Fruit fly (Drosophila melanogaster) whole organism, embryonic: ENCODE results near the gene CG31548.

Experiments used
- ATbp ChIP-seq: fragments of 200-800 bp; sonication (Bioruptor generic); optimal IDR thresholded peaks from 2 replicates; lab custom pipeline; 2017; ENCODE audit warnings: missing biosample characterization, mild to moderate bottlenecking, missing genetic modification characterization, missing genetic modification reagents
- CG10543 ChIP-seq: fragments of 200-800 bp; sonication (Bioruptor generic); optimal IDR thresholded peaks from 3 replicates; lab custom pipeline; 2017; ENCODE audit warnings: missing biosample characterization, mild to moderate bottlenecking, missing genetic modification characterization, moderate library complexity
- CG14965 ChIP-seq: fragments of 200-800 bp; sonication (Bioruptor generic); optimal IDR thresholded peaks from 2 replicates; lab custom pipeline; 2016; ENCODE audit warnings: missing biosample characterization, missing genetic modification characterization, borderline replicate concordance
- CG17186 ChIP-seq: fragments of 200-800 bp; sonication (Bioruptor generic); optimal IDR thresholded peaks from 3 replicates; lab custom pipeline; 2017; ENCODE audit warnings: missing biosample characterization, missing genetic modification reagents, missing genetic modification characterization
- CG17385 ChIP-seq: fragments of 200-800 bp; sonication (Bioruptor generic); optimal IDR thresholded peaks from 3 replicates; lab custom pipeline; 2018; ENCODE audit warnings: missing biosample characterization, mild to moderate bottlenecking, missing genetic modification characterization
- CG2678 ChIP-seq: fragments of 200-800 bp; sonication (Bioruptor generic); optimal IDR thresholded peaks from 3 replicates; lab custom pipeline; 2019; ENCODE audit warnings: missing biosample characterization, mild to moderate bottlenecking, missing genetic modification characterization, moderate library complexity
- CG34376 ChIP-seq: fragments of 200-800 bp; sonication (Bioruptor generic); optimal IDR thresholded peaks from 2 replicates; lab custom pipeline; 2018; ENCODE audit warnings: missing biosample characterization, mild to moderate bottlenecking, missing genetic modification characterization
- CG6683 ChIP-seq: fragments of 200-800 bp; sonication (Bioruptor generic); optimal IDR thresholded peaks from 2 replicates; lab custom pipeline; 2017; ENCODE audit warnings: missing biosample characterization, mild to moderate bottlenecking, missing genetic modification characterization, missing genetic modification reagents
- CG7745 ChIP-seq: fragments of 200-800 bp; sonication (Bioruptor generic); optimal IDR thresholded peaks from 2 replicates; lab custom pipeline; 2018; ENCODE audit warnings: missing biosample characterization, mild to moderate bottlenecking, missing genetic modification characterization, moderate library complexity
- CTCF ChIP-seq: fragments of 200-800 bp; sonication (Bioruptor generic); optimal IDR thresholded peaks from 2 replicates; lab custom pipeline; 2017; ENCODE audit warnings: missing biosample characterization, mild to moderate bottlenecking, missing genetic modification characterization, moderate library complexity
- Dip3 ChIP-seq: fragments of 200-800 bp; sonication (Bioruptor generic); optimal IDR thresholded peaks from 3 replicates; lab custom pipeline; 2016; ENCODE audit warnings: missing biosample characterization, missing genetic modification characterization
- Dref ChIP-seq: fragments of 200-800 bp; sonication (Bioruptor generic); IDR thresholded peaks from 2 replicates; pipeline ENCODE4 v1.3.6; 2022; ENCODE audit warnings: missing biosample characterization, missing genetic modification characterization
- Fer3 ChIP-seq: fragments of 200-800 bp; sonication (Bioruptor generic); optimal IDR thresholded peaks from 2 replicates; lab custom pipeline; 2018; ENCODE audit warnings: missing biosample characterization, mild to moderate bottlenecking, missing genetic modification characterization, moderate library complexity
- Gug ChIP-seq: fragments of 200-800 bp; sonication (Bioruptor generic); IDR thresholded peaks from 4 replicates; pipeline ENCODE4 v1.3.6; 2022; ENCODE audit warnings: missing biosample characterization, missing genetic modification characterization
- HmgD ChIP-seq: fragments of 200-800 bp; sonication (Bioruptor generic); optimal IDR thresholded peaks from 3 replicates; lab custom pipeline; 2016; ENCODE audit warnings: missing biosample characterization, missing genetic modification characterization
- HmgZ ChIP-seq: fragments of 200-800 bp; sonication (Bioruptor generic); optimal IDR thresholded peaks from 2 replicates; lab custom pipeline; 2018; ENCODE audit warnings: missing biosample characterization, mild to moderate bottlenecking, missing genetic modification characterization
- Hmr ChIP-seq: fragments of 200-800 bp; sonication (Bioruptor generic); optimal IDR thresholded peaks from 3 replicates; lab custom pipeline; 2017; ENCODE audit warnings: mild to moderate bottlenecking, missing biosample characterization, missing genetic modification reagents, missing genetic modification characterization
- Hr78 ChIP-seq, 2 experiments: fragments of 200-800 bp in 1 of 2; fragments of >200 bp in 1 of 2; sonication (Bioruptor generic) in 1 of 2; optimal IDR thresholded peaks; 2 replicates each; lab custom pipeline; 2017 to 2019; ENCODE audit warnings: missing biosample characterization in 2 of 2, missing genetic modification characterization in 2 of 2, mild to moderate bottlenecking in 1 of 2, moderate library complexity in 1 of 2
- Lpt ChIP-seq: fragments of >200 bp; optimal IDR thresholded peaks from 2 replicates; lab custom pipeline; 2018; ENCODE audit warnings: missing biosample characterization, missing genetic modification characterization
- MTF-1 ChIP-seq: fragments of 200-800 bp; sonication (Bioruptor generic); optimal IDR thresholded peaks from 2 replicates; lab custom pipeline; 2018; ENCODE audit warnings: missing biosample characterization, mild to moderate bottlenecking, missing genetic modification characterization, borderline replicate concordance
- NC2α ChIP-seq: fragments of 200-800 bp; sonication (Bioruptor generic); optimal IDR thresholded peaks from 2 replicates; lab custom pipeline; 2016; ENCODE audit warnings: missing biosample characterization, missing genetic modification characterization
- PHDP ChIP-seq: fragments of 200-800 bp; sonication (Bioruptor generic); optimal IDR thresholded peaks from 3 replicates; lab custom pipeline; 2018; ENCODE audit warnings: missing biosample characterization, mild to moderate bottlenecking, missing genetic modification characterization, moderate library complexity
- Scr ChIP-seq: fragments of 200-800 bp; sonication (Bioruptor generic); IDR thresholded peaks from 2 replicates; pipeline ENCODE4 v1.3.6; 2022; ENCODE audit warnings: missing biosample characterization, missing genetic modification characterization; ENCODE audit not compliant: partially characterized antibody
- Side ChIP-seq: fragments of 200-800 bp; sonication (Bioruptor generic); optimal IDR thresholded peaks from 2 replicates; lab custom pipeline; 2016; ENCODE audit warnings: missing biosample characterization, missing genetic modification characterization
- Tbp ChIP-seq: fragments of >200 bp; optimal IDR thresholded peaks from 2 replicates; lab custom pipeline; 2018; ENCODE audit warnings: missing biosample characterization, missing genetic modification characterization
- YL-1 ChIP-seq: fragments of 200-800 bp; sonication (Bioruptor generic); optimal IDR thresholded peaks from 3 replicates; lab custom pipeline; 2017; ENCODE audit warnings: missing biosample characterization, mild to moderate bottlenecking, missing genetic modification characterization
- ap ChIP-seq: fragments of 200-800 bp; sonication (Bioruptor generic); IDR thresholded peaks from 2 replicates; pipeline ENCODE4 v1.3.6; 2022; ENCODE audit warnings: missing biosample characterization, missing genetic modification characterization
- ash1 ChIP-seq: fragments of 200-800 bp; sonication (Bioruptor generic); optimal IDR thresholded peaks from 2 replicates; lab custom pipeline; 2018; ENCODE audit warnings: missing biosample characterization, mild to moderate bottlenecking, missing genetic modification characterization
- bcd ChIP-seq: fragments of 200-800 bp; sonication (Bioruptor generic); optimal IDR thresholded peaks from 2 replicates; lab custom pipeline; 2017; ENCODE audit warnings: missing biosample characterization, mild to moderate bottlenecking, missing genetic modification characterization
- crp ChIP-seq, 2 experiments: fragments of 200-800 bp; sonication (Bioruptor generic); optimal IDR thresholded peaks; 2 replicates in 1 of 2; 3 replicates in 1 of 2; lab custom pipeline; 2017; ENCODE audit warnings: missing biosample characterization in 2 of 2, missing genetic modification characterization in 2 of 2, mild to moderate bottlenecking in 1 of 2, moderate library complexity in 1 of 2
- dm ChIP-seq: fragments of 200-800 bp; sonication (Bioruptor generic); optimal IDR thresholded peaks from 3 replicates; lab custom pipeline; 2016; ENCODE audit warnings: missing biosample characterization, missing genetic modification characterization
- exex ChIP-seq: fragments of 200-800 bp; sonication (Bioruptor generic); optimal IDR thresholded peaks from 4 replicates; lab custom pipeline; 2018; ENCODE audit warnings: missing biosample characterization, mild to moderate bottlenecking, missing genetic modification characterization, moderate library complexity
- gem ChIP-seq: fragments of 200-800 bp; sonication (Bioruptor generic); optimal IDR thresholded peaks from 2 replicates; lab custom pipeline; 2019; ENCODE audit warnings: missing biosample characterization, mild to moderate bottlenecking, missing genetic modification characterization, moderate library complexity
- kah ChIP-seq: fragments of 200-800 bp; sonication (Bioruptor generic); optimal IDR thresholded peaks from 2 replicates; lab custom pipeline; 2018; ENCODE audit warnings: missing biosample characterization, mild to moderate bottlenecking, missing genetic modification characterization
- lola ChIP-seq, 3 experiments: fragments of >200 bp in 2 of 3; fragments of 200-800 bp in 1 of 3; sonication (Bioruptor generic) in 1 of 3; optimal IDR thresholded peaks; 2 replicates each; lab custom pipeline; 2017 to 2019; ENCODE audit warnings: missing biosample characterization in 3 of 3, missing genetic modification characterization in 3 of 3, mild to moderate bottlenecking in 1 of 3, moderate library complexity in 1 of 3
- luna ChIP-seq: fragments of 200-800 bp; sonication (Bioruptor generic); optimal IDR thresholded peaks from 2 replicates; lab custom pipeline; 2016; ENCODE audit warnings: missing biosample characterization, missing genetic modification characterization
- pb ChIP-seq: fragments of 200-800 bp; sonication (Bioruptor generic); optimal IDR thresholded peaks from 3 replicates; lab custom pipeline; 2016; ENCODE audit warnings: missing biosample characterization, missing genetic modification characterization
- pros ChIP-seq: fragments of 200-800 bp; sonication (Bioruptor generic); optimal IDR thresholded peaks from 3 replicates; lab custom pipeline; 2019; ENCODE audit warnings: missing biosample characterization, mild to moderate bottlenecking, missing genetic modification characterization, moderate library complexity
- ro ChIP-seq: fragments of 200-800 bp; sonication (Bioruptor generic); IDR thresholded peaks from 2 replicates; pipeline ENCODE4 v1.3.6; 2022; ENCODE audit warnings: missing biosample characterization, missing genetic modification characterization
- sc ChIP-seq, 3 experiments: fragments of >200 bp in 2 of 3; fragments of 200-800 bp in 1 of 3; sonication (Bioruptor generic) in 1 of 3; optimal IDR thresholded peaks; 2 replicates in 2 of 3; 3 replicates in 1 of 3; lab custom pipeline; 2017; ENCODE audit warnings: mild to moderate bottlenecking in 1 of 3, missing biosample characterization in 1 of 3, missing genetic modification characterization in 1 of 3, missing genetic modification reagents in 1 of 3
- scrt ChIP-seq: fragments of 200-800 bp; sonication (Bioruptor generic); optimal IDR thresholded peaks from 2 replicates; lab custom pipeline; 2018; ENCODE audit warnings: missing biosample characterization, mild to moderate bottlenecking, missing genetic modification characterization, moderate library complexity
- sens ChIP-seq: fragments of 200-800 bp; sonication (Bioruptor generic); peaks from one replicate; lab custom pipeline; 2016; ENCODE audit warnings: missing biosample characterization, missing genetic modification characterization
- ssp ChIP-seq: fragments of 200-800 bp; sonication (Bioruptor generic); IDR thresholded peaks from 2 replicates; pipeline ENCODE4 v1.3.6; 2022; ENCODE audit warnings: missing biosample characterization, missing genetic modification characterization
- tll ChIP-seq, 2 experiments: fragments of 200-800 bp in 1 of 2; fragments of >200 bp in 1 of 2; sonication (Bioruptor generic) in 1 of 2; optimal IDR thresholded peaks; 2 replicates each; lab custom pipeline; 2017 to 2019; ENCODE audit warnings: missing biosample characterization in 2 of 2, missing genetic modification characterization in 2 of 2, mild to moderate bottlenecking in 1 of 2, moderate library complexity in 1 of 2
- toy ChIP-seq: fragments of 200-800 bp; sonication (Bioruptor generic); IDR thresholded peaks from 2 replicates; pipeline ENCODE4 v1.3.6; 2022; ENCODE audit warnings: missing biosample characterization, missing genetic modification characterization
- usp ChIP-seq: fragments of >200 bp; optimal IDR thresholded peaks from 2 replicates; lab custom pipeline; 2017; ENCODE audit warnings: missing biosample characterization, missing genetic modification characterization
- vnd ChIP-seq: fragments of 200-800 bp; sonication (Bioruptor generic); IDR thresholded peaks from 3 replicates; pipeline ENCODE4 v1.3.6; 2022; ENCODE audit warnings: missing biosample characterization, missing genetic modification characterization; ENCODE audit not compliant: partially characterized antibody
- zen ChIP-seq: fragments of 200-800 bp; sonication (Bioruptor generic); optimal IDR thresholded peaks from 3 replicates; lab custom pipeline; 2018; ENCODE audit warnings: missing biosample characterization, mild to moderate bottlenecking, missing genetic modification characterization, moderate library complexity
- zfh2 ChIP-seq: fragments of 200-800 bp; sonication (Bioruptor generic); optimal IDR thresholded peaks from 2 replicates; lab custom pipeline; 2016; ENCODE audit warnings: missing biosample characterization, missing genetic modification characterization

The CG31548 gene

dm6 chr3R:5600361-5601043 is 36.1 kb downstream of the CG31548 start (continued):
- TF ChIP-seq lola (GFP tag; optimal IDR thresholded peaks at IDR 0.05; lab: Kevin White, UChicago), result no peak
- TF ChIP-seq toy, result no peak
- no peak for TF ChIP-seq tll (GFP tag; optimal IDR thresholded peaks at IDR 0.05; lab: Kevin White, UChicago)
- no peak for TF ChIP-seq ap (GFP tag; lab: Robert Waterston, UW)
- peak; percentile 95 for TF ChIP-seq dm (GFP tag; lab: Kevin White, UChicago)
- TF ChIP-seq CG10543 (GFP tag; lab: Kevin White, UChicago), result peak; percentile 96
- no peak for TF ChIP-seq zen (tag; lab: Kevin White, UChicago)
- TF ChIP-seq CG14965 (GFP tag; lab: Kevin White, UChicago), result no peak
- peak; percentile 20 for TF ChIP-seq CG7745 (tag; lab: Kevin White, UChicago)
- TF ChIP-seq CG6683 (GFP tag; lab: Kevin White, UChicago), result peak; percentile 14
- TF ChIP-seq CG17385 (GFP tag; lab: Kevin White, UChicago), result no peak
- peak in 1 of 2 experiments; percentile 52 for TF ChIP-seq Hr78 (GFP tag; optimal IDR thresholded peaks at IDR 0.05; lab: Kevin White, UChicago)
- peak; percentile 87 for TF ChIP-seq pros (GFP tag; lab: Kevin White, UChicago)
- peak; percentile 46 for TF ChIP-seq kah (GFP tag; lab: Kevin White, UChicago)
- TF ChIP-seq Fer3, result peak; percentile 18
- TF ChIP-seq sens (GFP tag; lab: Kevin White, UChicago), result peak; percentile 71
- no peak for TF ChIP-seq ash1 (GFP tag; lab: Kevin White, UChicago)
- peak; percentile 14 for TF ChIP-seq exex (tag; lab: Kevin White, UChicago)
- TF ChIP-seq HmgD (GFP tag; lab: Kevin White, UChicago), result no peak
- no peak for TF ChIP-seq usp (GFP tag; lab: Kevin White, UChicago)
- TF ChIP-seq PHDP (tag; lab: Kevin White, UChicago), result peak; percentile 13
- TF ChIP-seq pb (GFP tag; lab: Kevin White, UChicago), result peak; percentile 5
- no peak for TF ChIP-seq CG17186
- no peak for TF ChIP-seq gem (tag; lab: Kevin White, UChicago)
- peak; percentile 30 for TF ChIP-seq CG2678 (tag; lab: Kevin White, UChicago)
- TF ChIP-seq luna (GFP tag; lab: Kevin White, UChicago), result peak; percentile 13
- no peak for TF ChIP-seq NC2α (GFP tag; lab: Kevin White, UChicago)
- TF ChIP-seq Tbp (GFP tag; lab: Kevin White, UChicago), result peak; percentile 82
- no peak for TF ChIP-seq vnd (GFP tag; lab: Robert Waterston, UW)
- TF ChIP-seq Side (GFP tag; lab: Kevin White, UChicago), result no peak
- no peak for TF ChIP-seq Lpt
- TF ChIP-seq sc (optimal IDR thresholded peaks at IDR 0.05; lab: Kevin White, UChicago), result no peak
- TF ChIP-seq sc (GFP tag; optimal IDR thresholded peaks at IDR 0.05; lab: Kevin White, UChicago), result no peak
- TF ChIP-seq CTCF, result no peak
- peak; percentile 21 for TF ChIP-seq MTF-1 (GFP tag; lab: Kevin White, UChicago)
- TF ChIP-seq crp (GFP tag; optimal IDR thresholded peaks at IDR 0.05; lab: Kevin White, UChicago), result no peak
- TF ChIP-seq CG34376 (GFP tag; lab: Kevin White, UChicago), result peak; percentile 84
- TF ChIP-seq zfh2 (GFP tag; lab: Kevin White, UChicago), result no peak
- TF ChIP-seq Dref, result no peak
- peak; percentile 15 for TF ChIP-seq scrt (GFP tag; lab: Kevin White, UChicago)
- TF ChIP-seq ro (GFP tag; lab: Robert Waterston, UW), result no peak
- TF ChIP-seq Scr (GFP tag; lab: Robert Waterston, UW), result no peak
- peak; percentile 84 for TF ChIP-seq YL-1 (GFP tag; lab: Kevin White, UChicago)
- no peak for TF ChIP-seq Dip3 (GFP tag; lab: Kevin White, UChicago)
- peak; percentile 9 for TF ChIP-seq Hmr (GFP tag; lab: Kevin White, UChicago)
- no peak for TF ChIP-seq ssp
- TF ChIP-seq bcd (GFP tag; lab: Kevin White, UChicago), result no peak
- TF ChIP-seq Gug (GFP tag; lab: Robert Waterston, UW), result no peak
- TF ChIP-seq ATbp, result no peak
- peak; percentile 32 for TF ChIP-seq HmgZ
